Fruit fly (Drosophila melanogaster) whole organism, wandering third instar larva: Measurements from ENCODE around the gene ppk19.

Experiments used
- CrebA ChIP-seq: fragments of 200-800 bp; sonication (Bioruptor generic); optimal IDR thresholded peaks from 2 replicates; lab custom pipeline; 2016; ENCODE audit warnings: missing biosample characterization, mild to moderate bottlenecking, missing genetic modification characterization, borderline replicate concordance
- Dfd ChIP-seq: fragments of >200 bp; optimal IDR thresholded peaks from 2 replicates; lab custom pipeline; 2017; ENCODE audit warnings: missing biosample characterization, missing genetic modification characterization
- GATAd ChIP-seq: sonication (Bioruptor generic); optimal IDR thresholded peaks from 2 replicates; lab custom pipeline; 2016; ENCODE audit warnings: missing biosample characterization, missing genetic modification characterization
- OdsH ChIP-seq: fragments of 200-800 bp; sonication (Bioruptor generic); optimal IDR thresholded peaks from 2 replicates; lab custom pipeline; 2016; ENCODE audit warnings: missing biosample characterization, mild to moderate bottlenecking, missing genetic modification characterization
- Sp1 ChIP-seq: fragments of 200-800 bp; sonication (Bioruptor generic); optimal IDR thresholded peaks from 3 replicates; lab custom pipeline; 2019; ENCODE audit warnings: missing biosample characterization, mild to moderate bottlenecking, missing genetic modification characterization, moderate library complexity
- fru ChIP-seq: fragments of 200-800 bp; sonication (Bioruptor generic); optimal IDR thresholded peaks from 3 replicates; lab custom pipeline; 2016; ENCODE audit warnings: missing biosample characterization, mild to moderate bottlenecking, missing genetic modification characterization
- h ChIP-seq: fragments of 200-800 bp; sonication (Bioruptor generic); optimal IDR thresholded peaks from 3 replicates; lab custom pipeline; 2016; ENCODE audit warnings: missing biosample characterization, mild to moderate bottlenecking, missing genetic modification characterization
- lola ChIP-seq: fragments of >200 bp; optimal IDR thresholded peaks from 2 replicates; lab custom pipeline; 2017; ENCODE audit warnings: missing biosample characterization, missing genetic modification characterization
- pan ChIP-seq: fragments of >200 bp; optimal IDR thresholded peaks from 2 replicates; lab custom pipeline; 2017
- psq ChIP-seq: fragments of 200-800 bp; sonication (Bioruptor generic); optimal IDR thresholded peaks from 3 replicates; lab custom pipeline; 2017; ENCODE audit warnings: missing biosample characterization, mild to moderate bottlenecking, missing genetic modification characterization, moderate library complexity
- rgr ChIP-seq: fragments of 200-800 bp; sonication (Bioruptor generic); optimal IDR thresholded peaks from 3 replicates; lab custom pipeline; 2016; ENCODE audit warnings: missing biosample characterization, mild to moderate bottlenecking, missing genetic modification characterization
- sage ChIP-seq: fragments of 200-800 bp; sonication (Bioruptor generic); optimal IDR thresholded peaks from 2 replicates; lab custom pipeline; 2016; ENCODE audit warnings: missing biosample characterization, mild to moderate bottlenecking, missing genetic modification characterization
- sv ChIP-seq: fragments of 200-800 bp; sonication (Bioruptor generic); optimal IDR thresholded peaks from 3 replicates; lab custom pipeline; 2016; ENCODE audit warnings: missing biosample characterization, missing genetic modification characterization
- woc ChIP-seq: sonication (Bioruptor generic); optimal IDR thresholded peaks from 2 replicates; lab custom pipeline; 2016; ENCODE audit warnings: missing biosample characterization, mild to moderate bottlenecking, missing genetic modification characterization

dm6 chr3R:29651488-29651887 is 20.8 kb upstream of the ppk19 start:
- no peak for TF ChIP-seq Dfd (GFP tag; lab: Kevin White, UChicago)
- no peak for TF ChIP-seq psq (GFP tag; lab: Kevin White, UChicago)
- TF ChIP-seq h (GFP tag; lab: Kevin White, UChicago): peak; percentile 1
- TF ChIP-seq GATAd (GFP tag; lab: Kevin White, UChicago): no peak
- TF ChIP-seq sage (GFP tag; lab: Kevin White, UChicago): no peak
- TF ChIP-seq woc (GFP tag; lab: Kevin White, UChicago): no peak
- TF ChIP-seq rgr (GFP tag; lab: Kevin White, UChicago): no peak
- no peak for TF ChIP-seq pan
- no peak for TF ChIP-seq sv
- no peak for TF ChIP-seq CrebA
- no peak for TF ChIP-seq Sp1 (GFP tag; lab: Kevin White, UChicago)
- TF ChIP-seq OdsH: no peak
- no peak for TF ChIP-seq lola (GFP tag; lab: Kevin White, UChicago)
- no peak for TF ChIP-seq fru
